Fruit fly (Drosophila melanogaster) whole organism, pupa: ENCODE data around the gene CG3368.

Experiments used
- CG10348 ChIP-seq: fragments of 200-800 bp; sonication (Bioruptor generic); IDR thresholded peaks from 2 replicates; pipeline ENCODE4 v1.3.6; 2022; ENCODE audit warnings: missing biosample characterization, missing genetic modification characterization
- CG12605 ChIP-seq: fragments of 200-800 bp; sonication (Bioruptor generic); IDR thresholded peaks from 2 replicates; pipeline ENCODE4 v1.3.6; 2022; ENCODE audit warnings: missing biosample characterization, missing genetic modification characterization
- CG13204 ChIP-seq: fragments of 200-800 bp; sonication (Bioruptor generic); optimal IDR thresholded peaks from 2 replicates; lab custom pipeline; 2018; ENCODE audit warnings: missing biosample characterization, mild to moderate bottlenecking, missing genetic modification characterization, moderate library complexity
- CG14655 ChIP-seq: fragments of 200-800 bp; sonication (Bioruptor generic); optimal IDR thresholded peaks from 3 replicates; lab custom pipeline; 2017; ENCODE audit warnings: mild to moderate bottlenecking, missing biosample characterization, missing genetic modification reagents, missing genetic modification characterization
- CG15710 ChIP-seq: fragments of 200-800 bp; sonication (Bioruptor generic); optimal IDR thresholded peaks from 2 replicates; lab custom pipeline; 2018; ENCODE audit warnings: missing biosample characterization, mild to moderate bottlenecking, missing genetic modification characterization, moderate library complexity
- CG17806 ChIP-seq: fragments of 200-800 bp; sonication (Bioruptor generic); optimal IDR thresholded peaks from 2 replicates; lab custom pipeline; 2018; ENCODE audit warnings: missing biosample characterization, mild to moderate bottlenecking, missing genetic modification characterization, moderate library complexity
- CG32121 ChIP-seq: fragments of 200-800 bp; sonication (Bioruptor generic); IDR thresholded peaks from 2 replicates; pipeline ENCODE4 v1.3.6; 2022; ENCODE audit warnings: missing biosample characterization, missing genetic modification characterization
- CG34367 ChIP-seq: fragments of 200-800 bp; sonication (Bioruptor generic); optimal IDR thresholded peaks from 2 replicates; lab custom pipeline; 2018; ENCODE audit warnings: missing biosample characterization, mild to moderate bottlenecking, missing genetic modification characterization
- CG4496 ChIP-seq: fragments of 200-800 bp; sonication (Bioruptor generic); IDR thresholded peaks from 3 replicates; pipeline ENCODE4 v1.3.6; 2022; ENCODE audit warnings: missing biosample characterization, missing genetic modification characterization
- CG8159 ChIP-seq: fragments of 200-800 bp; sonication (Bioruptor generic); optimal IDR thresholded peaks from 3 replicates; lab custom pipeline; 2018; ENCODE audit warnings: missing biosample characterization, mild to moderate bottlenecking, missing genetic modification characterization, moderate library complexity
- CG8301 ChIP-seq: fragments of 200-800 bp; sonication (Bioruptor generic); optimal IDR thresholded peaks from 2 replicates; lab custom pipeline; 2018; ENCODE audit warnings: missing biosample characterization, mild to moderate bottlenecking, missing genetic modification characterization
- CG9948 ChIP-seq: fragments of 200-800 bp; sonication (Bioruptor generic); optimal IDR thresholded peaks from 2 replicates; lab custom pipeline; 2018; ENCODE audit warnings: missing biosample characterization, mild to moderate bottlenecking, missing genetic modification characterization, moderate library complexity
- D1 ChIP-seq: fragments of 200-800 bp; sonication (Bioruptor generic); optimal IDR thresholded peaks from 2 replicates; lab custom pipeline; 2018; ENCODE audit warnings: missing biosample characterization, mild to moderate bottlenecking, missing genetic modification characterization, moderate library complexity
- EcR ChIP-seq: fragments of 200-800 bp; sonication (Bioruptor generic); optimal IDR thresholded peaks from 3 replicates; lab custom pipeline; 2019; ENCODE audit warnings: missing biosample characterization, missing genetic modification characterization, mild to moderate bottlenecking, moderate library complexity, missing genetic modification reagents
- Ets98B ChIP-seq: fragments of 200-800 bp; sonication (Bioruptor generic); IDR thresholded peaks from 2 replicates; pipeline ENCODE4 v1.3.6; 2022; ENCODE audit warnings: missing biosample characterization, missing genetic modification characterization
- Pif1A ChIP-seq: fragments of 200-800 bp; sonication (Bioruptor generic); optimal IDR thresholded peaks from 3 replicates; lab custom pipeline; 2016; ENCODE audit warnings: missing biosample characterization, missing genetic modification characterization
- Pif1B ChIP-seq: fragments of 200-800 bp; sonication (Bioruptor generic); optimal IDR thresholded peaks from 3 replicates; lab custom pipeline; 2016; ENCODE audit warnings: missing biosample characterization, missing genetic modification characterization
- Snoo ChIP-seq: fragments of 200-800 bp; sonication (Bioruptor generic); optimal IDR thresholded peaks from 3 replicates; lab custom pipeline; 2017; ENCODE audit warnings: missing biosample characterization, mild to moderate bottlenecking, missing genetic modification characterization, inconsistent platforms
- fd96Ca ChIP-seq: fragments of 200-800 bp; sonication (Bioruptor generic); IDR thresholded peaks from 3 replicates; pipeline ENCODE4 v1.3.6; 2022; ENCODE audit warnings: missing biosample characterization, missing genetic modification characterization
- gl ChIP-seq: fragments of 200-800 bp; sonication (Bioruptor generic); optimal IDR thresholded peaks from 2 replicates; lab custom pipeline; 2018; ENCODE audit warnings: missing biosample characterization, mild to moderate bottlenecking, missing genetic modification characterization
- rn ChIP-seq: fragments of 200-800 bp; sonication (Bioruptor generic); IDR thresholded peaks from 2 replicates; pipeline ENCODE4 v1.3.6; 2022; ENCODE audit warnings: missing biosample characterization, missing genetic modification characterization

The CG3368 gene

dm6 chr3R:27253921-27254376 is 29.6 kb upstream of the CG3368 start:
- TF ChIP-seq Pif1A (GFP tag; lab: Kevin White, UChicago) (no peak), EcR (GFP tag; lab: Kevin White, UChicago) (peak; percentile 24), Pif1B (GFP tag; lab: Kevin White, UChicago) (no peak), CG9948 (no peak), Ets98B (GFP tag; lab: Robert Waterston, UW) (no peak), Snoo (tag; lab: Kevin White, UChicago) (no peak), CG13204 (GFP tag; lab: Kevin White, UChicago) (no peak), fd96Ca (no peak), CG12605 (no peak), CG34367 (tag; lab: Kevin White, UChicago) (peak; percentile 19), CG32121 (GFP tag; lab: Robert Waterston, UW) (no peak), CG15710 (tag; lab: Kevin White, UChicago) (no peak), D1 (no peak), CG8301 (no peak), rn (no peak)

dm6 chr3R:27263434-27264215 is 20.0 kb upstream of the CG3368 start, which contains the start of gene woc:
woc (minus strand) TSS chr3R:27264055.
- TF ChIP-seq CG9948, result peak; percentile 75
- TF ChIP-seq CG4496 (GFP tag; lab: Robert Waterston, UW), result peak; percentile 81
- TF ChIP-seq CG8159 (tag; lab: Kevin White, UChicago), result peak; percentile 39
- TF ChIP-seq EcR (GFP tag; lab: Kevin White, UChicago), result peak; percentile 2
- TF ChIP-seq Pif1B (GFP tag; lab: Kevin White, UChicago), result peak; percentile 70
- TF ChIP-seq CG13204 (GFP tag; lab: Kevin White, UChicago), result no peak
- TF ChIP-seq fd96Ca, result peak; percentile 90
- TF ChIP-seq Pif1A (GFP tag; lab: Kevin White, UChicago), result peak; percentile 37
- TF ChIP-seq CG8301, result peak; percentile 82
- TF ChIP-seq CG14655 (GFP tag; lab: Kevin White, UChicago), result no peak
- peak; percentile 82 for TF ChIP-seq CG32121 (GFP tag; lab: Robert Waterston, UW)
- peak; percentile 68; the same call in 1 of the 2 replicates for TF ChIP-seq CG12605
- peak; percentile 65 for TF ChIP-seq Snoo (tag; lab: Kevin White, UChicago)
- TF ChIP-seq Ets98B (GFP tag; lab: Robert Waterston, UW), result peak; percentile 81
- peak; percentile 59 for TF ChIP-seq rn
- TF ChIP-seq CG34367 (tag; lab: Kevin White, UChicago), result peak; percentile 71
- peak; percentile 75 for TF ChIP-seq CG15710 (tag; lab: Kevin White, UChicago)
- TF ChIP-seq CG10348, result 0 out of 2 replicates have a peak, but pooled peaks have one; percentile 59
- TF ChIP-seq gl, result peak; percentile 87
- TF ChIP-seq D1, result no peak
- TF ChIP-seq CG17806 (tag; lab: Kevin White, UChicago), result peak; percentile 57

- TF ChIP-seq D1 (no peak), CG13204 (GFP tag; lab: Kevin White, UChicago) (no peak), CG17806 (tag; lab: Kevin White, UChicago) (no peak), CG34367 (tag; lab: Kevin White, UChicago) (no peak), Pif1B (GFP tag; lab: Kevin White, UChicago) (no peak), CG9948 (no peak), fd96Ca (no peak), CG15710 (tag; lab: Kevin White, UChicago) (no peak), Ets98B (GFP tag; lab: Robert Waterston, UW) (no peak), Snoo (tag; lab: Kevin White, UChicago) (no peak), CG10348 (no peak), CG32121 (GFP tag; lab: Robert Waterston, UW) (no peak), CG12605 (no peak), EcR (GFP tag; lab: Kevin White, UChicago) (no peak), CG8159 (tag; lab: Kevin White, UChicago) (no peak), Pif1A (GFP tag; lab: Kevin White, UChicago) (no peak), CG14655 (GFP tag; lab: Kevin White, UChicago) (no peak)
These were observed 18.2 kb upstream of the CG3368 start, which contains the start of the genes CG14262 and CG14260 for dm6 chr3R:27265330-27265729. CG14262 (minus strand) TSS chr3R:27265430. CG14260 (plus strand) TSS chr3R:27265457.

dm6 chr3R:27270379-27271266 is 13.0 kb upstream of the CG3368 start:
- TF ChIP-seq CG12605, result 0 out of 2 replicates have a peak, but pooled peaks have one; percentile 14
- TF ChIP-seq fd96Ca, result no peak
- TF ChIP-seq Pif1B (GFP tag; lab: Kevin White, UChicago), result no peak
- TF ChIP-seq gl, result no peak
- TF ChIP-seq Ets98B (GFP tag; lab: Robert Waterston, UW), result peak; percentile 22; the same call in 1 of the 2 replicates
- TF ChIP-seq CG4496 (GFP tag; lab: Robert Waterston, UW), result no peak
- TF ChIP-seq CG14655 (GFP tag; lab: Kevin White, UChicago), result no peak
- no peak for TF ChIP-seq CG10348
- TF ChIP-seq CG8159 (tag; lab: Kevin White, UChicago), result no peak
- peak; percentile 73 for TF ChIP-seq EcR (GFP tag; lab: Kevin White, UChicago)
- TF ChIP-seq CG17806 (tag; lab: Kevin White, UChicago), result no peak
- no peak for TF ChIP-seq CG32121 (GFP tag; lab: Robert Waterston, UW)
- no peak for TF ChIP-seq D1
- TF ChIP-seq CG13204 (GFP tag; lab: Kevin White, UChicago), result peak; percentile 6
- TF ChIP-seq, all 21 proteins: peak for 4
